Fruit fly (Drosophila melanogaster) whole organism, prepupa: ENCODE measurements around the gene Ptpmeg.

Source experiments
- CG10631 ChIP-seq: fragments of 200-800 bp; sonication (Bioruptor generic); optimal IDR thresholded peaks from 2 replicates; lab custom pipeline; 2016; ENCODE audit warnings: missing biosample characterization, missing genetic modification characterization
- CG10669 ChIP-seq: fragments of 200-800 bp; sonication (Bioruptor generic); optimal IDR thresholded peaks from 3 replicates; lab custom pipeline; 2018; ENCODE audit warnings: missing biosample characterization, mild to moderate bottlenecking, missing genetic modification characterization, moderate library complexity
- CG11762 ChIP-seq: fragments of 200-800 bp; sonication (Bioruptor generic); optimal IDR thresholded peaks from 3 replicates; lab custom pipeline; 2016; ENCODE audit warnings: missing biosample characterization, missing genetic modification characterization; ENCODE audit not compliant: insufficient read depth
- CG15336 ChIP-seq: fragments of 200-800 bp; sonication (Bioruptor generic); IDR thresholded peaks from 2 replicates; pipeline ENCODE4 v1.3.6; 2022; ENCODE audit warnings: missing biosample characterization, missing genetic modification characterization
- CG1621 ChIP-seq: fragments of 200-800 bp; sonication (Bioruptor generic); optimal IDR thresholded peaks from 3 replicates; lab custom pipeline; 2018; ENCODE audit warnings: missing biosample characterization, mild to moderate bottlenecking, missing genetic modification characterization
- CG16779 ChIP-seq: fragments of 200-800 bp; sonication (Bioruptor generic); optimal IDR thresholded peaks from 3 replicates; lab custom pipeline; 2017; ENCODE audit warnings: missing biosample characterization, mild to moderate bottlenecking, missing genetic modification characterization
- CG32006 ChIP-seq: fragments of 200-800 bp; sonication (Bioruptor generic); optimal IDR thresholded peaks from 3 replicates; lab custom pipeline; 2017; ENCODE audit warnings: missing biosample characterization, mild to moderate bottlenecking, missing genetic modification characterization
- CG3919 ChIP-seq: fragments of 200-800 bp; sonication (Bioruptor generic); optimal IDR thresholded peaks from 3 replicates; lab custom pipeline; 2016; ENCODE audit warnings: missing biosample characterization, missing genetic modification characterization
- CG4318 ChIP-seq: fragments of 200-800 bp; sonication (Bioruptor generic); optimal IDR thresholded peaks from 3 replicates; lab custom pipeline; 2017; ENCODE audit warnings: missing biosample characterization, mild to moderate bottlenecking, missing genetic modification characterization
- CG6163 ChIP-seq: fragments of 200-800 bp; sonication (Bioruptor generic); IDR thresholded peaks from 3 replicates; pipeline ENCODE4 v1.3.6; 2022; ENCODE audit warnings: missing biosample characterization, missing genetic modification characterization
- CG6276 ChIP-seq: fragments of 200-800 bp; sonication (Bioruptor generic); optimal IDR thresholded peaks from 2 replicates; lab custom pipeline; 2017; ENCODE audit warnings: missing biosample characterization, mild to moderate bottlenecking, missing genetic modification characterization
- CG6792 ChIP-seq: fragments of 200-800 bp; sonication (Bioruptor generic); optimal IDR thresholded peaks from 3 replicates; lab custom pipeline; 2016; ENCODE audit warnings: missing biosample characterization, missing genetic modification characterization
- CG6808 ChIP-seq: fragments of 200-800 bp; sonication (Bioruptor generic); optimal IDR thresholded peaks from 3 replicates; lab custom pipeline; 2017; ENCODE audit warnings: missing biosample characterization, missing genetic modification characterization, mild to moderate bottlenecking, moderate library complexity, missing genetic modification reagents
- CG7368 ChIP-seq: fragments of 200-800 bp; sonication (Bioruptor generic); optimal IDR thresholded peaks from 3 replicates; lab custom pipeline; 2016; ENCODE audit warnings: missing biosample characterization, missing genetic modification characterization
- CG8319 ChIP-seq: fragments of 200-800 bp; sonication (Bioruptor generic); optimal IDR thresholded peaks from 3 replicates; lab custom pipeline; 2016; ENCODE audit warnings: missing biosample characterization, missing genetic modification characterization
- CG8632 ChIP-seq: fragments of 200-800 bp; sonication (Bioruptor generic); optimal IDR thresholded peaks from 3 replicates; lab custom pipeline; 2016; ENCODE audit warnings: missing biosample characterization, missing genetic modification characterization
- Eip75B ChIP-seq: fragments of 200-800 bp; sonication (Bioruptor generic); optimal IDR thresholded peaks from 3 replicates; lab custom pipeline; 2016; ENCODE audit warnings: missing biosample characterization, missing genetic modification characterization
- Eip78C ChIP-seq: fragments of 200-800 bp; sonication (Bioruptor generic); peaks from one replicate; lab custom pipeline; 2016; ENCODE audit warnings: missing biosample characterization, missing genetic modification characterization
- Gug ChIP-seq: fragments of 200-800 bp; sonication (Bioruptor generic); IDR thresholded peaks from 2 replicates; pipeline ENCODE4 v1.3.6; 2022; ENCODE audit warnings: missing biosample characterization, missing genetic modification characterization
- Hr39 ChIP-seq: fragments of 200-800 bp; sonication (Bioruptor generic); optimal IDR thresholded peaks from 2 replicates; lab custom pipeline; 2016; ENCODE audit warnings: missing biosample characterization, missing genetic modification characterization
- Lpt ChIP-seq: fragments of 200-800 bp; sonication (Bioruptor generic); optimal IDR thresholded peaks from 3 replicates; lab custom pipeline; 2016; ENCODE audit warnings: missing biosample characterization, missing genetic modification characterization
- OdsH ChIP-seq: fragments of 200-800 bp; sonication (Bioruptor generic); optimal IDR thresholded peaks from 3 replicates; lab custom pipeline; 2016; ENCODE audit warnings: missing biosample characterization, missing genetic modification characterization
- Smox ChIP-seq: fragments of 200-800 bp; sonication (Bioruptor generic); optimal IDR thresholded peaks from 3 replicates; lab custom pipeline; 2016; ENCODE audit warnings: missing biosample characterization, missing genetic modification characterization
- Sox102F ChIP-seq: fragments of 200-800 bp; sonication (Bioruptor generic); optimal IDR thresholded peaks from 2 replicates; lab custom pipeline; 2016; ENCODE audit warnings: missing biosample characterization, mild to moderate bottlenecking, missing genetic modification characterization
- Sox14 ChIP-seq: fragments of 200-800 bp; sonication (Bioruptor generic); optimal IDR thresholded peaks from 3 replicates; lab custom pipeline; 2016; ENCODE audit warnings: missing biosample characterization, missing genetic modification characterization
- Sox15 ChIP-seq: fragments of 200-800 bp; sonication (Bioruptor generic); optimal IDR thresholded peaks from 3 replicates; lab custom pipeline; 2016; ENCODE audit warnings: missing biosample characterization, missing genetic modification characterization
- achi ChIP-seq: fragments of 200-800 bp; sonication (Bioruptor generic); optimal IDR thresholded peaks from 3 replicates; lab custom pipeline; 2016; ENCODE audit warnings: missing biosample characterization, missing genetic modification characterization
- dac ChIP-seq: fragments of 200-800 bp; sonication (Bioruptor generic); optimal IDR thresholded peaks from 2 replicates; lab custom pipeline; 2017; ENCODE audit warnings: missing biosample characterization, mild to moderate bottlenecking, missing genetic modification characterization
- dsx ChIP-seq: fragments of 200-800 bp; optimal IDR thresholded peaks from 3 replicates; lab custom pipeline; 2019; ENCODE audit warnings: missing biosample characterization, mild to moderate bottlenecking, missing genetic modification characterization, moderate library complexity; ENCODE audit not compliant: poor library complexity, severe bottlenecking
- eg ChIP-seq: fragments of 200-800 bp; sonication (Bioruptor generic); IDR thresholded peaks from 3 replicates; pipeline ENCODE4 v1.3.6; 2022; ENCODE audit warnings: missing biosample characterization, missing genetic modification characterization
- esn ChIP-seq: fragments of 200-800 bp; sonication (Bioruptor generic); optimal IDR thresholded peaks from 2 replicates; lab custom pipeline; 2016; ENCODE audit warnings: missing biosample characterization, mild to moderate bottlenecking, missing genetic modification characterization, moderate library complexity
- fd85E ChIP-seq: fragments of 200-800 bp; sonication (Bioruptor generic); optimal IDR thresholded peaks from 3 replicates; lab custom pipeline; 2016; ENCODE audit warnings: missing biosample characterization, missing genetic modification characterization
- fkh ChIP-seq: fragments of 200-800 bp; sonication (Bioruptor generic); optimal IDR thresholded peaks from 3 replicates; lab custom pipeline; 2017; ENCODE audit warnings: missing biosample characterization, mild to moderate bottlenecking, missing genetic modification characterization, moderate library complexity
- ss ChIP-seq, 2 experiments: fragments of 200-800 bp; sonication (Bioruptor generic); optimal IDR thresholded peaks; 2 replicates in 1 of 2; 3 replicates in 1 of 2; lab custom pipeline; 2017 to 2018; ENCODE audit warnings: mild to moderate bottlenecking in 2 of 2, missing biosample characterization in 2 of 2, missing genetic modification characterization in 2 of 2, moderate library complexity in 1 of 2
- svp ChIP-seq: fragments of 200-800 bp; sonication (Bioruptor generic); peaks from one replicate; lab custom pipeline; 2016; ENCODE audit warnings: missing biosample characterization, missing genetic modification characterization
- topi ChIP-seq: fragments of 200-800 bp; sonication (Bioruptor generic); optimal IDR thresholded peaks from 3 replicates; lab custom pipeline; 2016; ENCODE audit warnings: missing biosample characterization, missing genetic modification characterization
- vri ChIP-seq: fragments of 200-800 bp; sonication (Bioruptor generic); optimal IDR thresholded peaks from 3 replicates; lab custom pipeline; 2016; ENCODE audit warnings: missing biosample characterization, mild to moderate bottlenecking, missing genetic modification characterization

Ptpmeg gene

DNA sequence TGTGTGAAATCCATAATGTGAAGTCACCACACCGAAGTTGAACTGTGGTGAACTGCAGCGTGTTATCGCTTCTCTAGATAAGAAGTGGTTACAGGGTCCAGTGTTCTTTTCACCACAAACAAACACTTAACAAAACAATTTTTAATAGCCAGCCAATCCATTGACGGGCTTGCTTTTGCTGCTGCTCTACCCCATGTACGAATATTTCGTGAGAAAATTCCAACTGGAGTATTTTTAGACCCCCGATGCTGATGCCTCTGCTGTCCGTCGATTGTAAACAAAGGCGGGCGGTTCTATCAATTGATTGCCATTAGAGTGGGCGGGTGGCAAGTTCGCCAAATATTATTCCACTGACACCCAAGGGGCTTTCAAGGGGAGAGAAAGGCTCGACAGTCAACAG is 11.2 kb downstream of the Ptpmeg start:
- no peak for TF ChIP-seq CG6276 (GFP tag; lab: Kevin White, UChicago)
- TF ChIP-seq Lpt (GFP tag; lab: Kevin White, UChicago): no peak
- TF ChIP-seq CG6792: no peak
- TF ChIP-seq CG6163 (GFP tag; lab: Robert Waterston, UW): 0 out of 3 replicates have a peak, but pooled peaks have one; percentile 13
- TF ChIP-seq dac: no peak
- TF ChIP-seq dsx: no peak

DNA sequence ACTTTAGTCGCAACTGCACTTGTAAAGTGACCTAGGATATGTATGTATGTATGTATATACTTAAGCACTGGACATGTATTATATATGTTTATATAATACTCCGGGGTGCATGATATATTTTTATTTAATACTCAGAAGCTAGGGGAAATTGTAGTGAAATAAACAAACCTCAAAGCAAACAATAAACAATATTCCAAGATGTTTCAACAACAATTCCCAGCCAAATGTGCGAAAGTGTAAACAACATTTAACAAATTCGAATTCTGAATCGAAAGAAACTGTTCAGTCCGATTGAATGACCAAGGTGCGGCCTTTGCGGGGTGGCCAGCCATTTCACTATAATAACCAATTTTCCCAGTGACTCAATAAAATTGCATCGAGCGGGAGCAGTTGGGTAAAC is 12.2 kb downstream of the Ptpmeg start:
- TF ChIP-seq Sox15 (GFP tag; lab: Kevin White, UChicago): no peak
- no peak for TF ChIP-seq CG8319 (GFP tag; lab: Kevin White, UChicago)
- no peak for TF ChIP-seq vri (GFP tag; lab: Kevin White, UChicago)
- no peak for TF ChIP-seq Gug (GFP tag; lab: Robert Waterston, UW)
- no peak for TF ChIP-seq svp (GFP tag; lab: Kevin White, UChicago)
- no peak for TF ChIP-seq CG10669 (GFP tag; lab: Kevin White, UChicago)
- TF ChIP-seq CG7368 (GFP tag; lab: Kevin White, UChicago): no peak
- no peak for TF ChIP-seq CG16779
- TF ChIP-seq CG11762 (GFP tag; lab: Kevin White, UChicago): no peak
- TF ChIP-seq CG1621 (tag; lab: Kevin White, UChicago): no peak
- no peak for TF ChIP-seq eg
- TF ChIP-seq CG10631 (GFP tag; lab: Kevin White, UChicago): no peak
- no peak for TF ChIP-seq CG8632 (GFP tag; lab: Kevin White, UChicago)
- no peak for TF ChIP-seq OdsH (GFP tag; lab: Kevin White, UChicago)
- TF ChIP-seq Hr39 (GFP tag; lab: Kevin White, UChicago): no peak
- TF ChIP-seq Smox: no peak
- TF ChIP-seq esn (GFP tag; lab: Kevin White, UChicago): no peak
- no peak for TF ChIP-seq Sox102F
- no peak for TF ChIP-seq dsx
- TF ChIP-seq CG3919 (GFP tag; lab: Kevin White, UChicago): no peak

DNA sequence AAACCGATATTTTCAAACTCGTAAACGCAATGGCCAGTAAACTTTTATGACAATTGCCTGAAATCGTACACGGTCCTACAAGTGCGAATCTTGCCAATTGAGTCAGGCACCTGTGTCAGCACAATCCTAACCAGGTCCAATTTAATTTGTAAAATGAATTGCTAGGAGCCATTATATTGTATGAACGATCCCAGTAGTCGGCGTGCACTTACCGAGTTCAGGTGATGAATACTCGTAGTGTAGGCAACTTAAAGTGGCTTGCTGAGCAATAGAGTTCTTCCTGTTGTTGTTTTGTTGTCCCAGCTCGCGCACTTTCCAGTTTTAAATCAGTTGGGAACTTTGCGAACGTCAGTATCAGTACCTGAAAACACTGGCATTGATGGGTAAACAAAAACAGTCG is 12.7 kb downstream of the Ptpmeg start:
- TF ChIP-seq CG6808 (GFP tag; lab: Kevin White, UChicago) (no peak), fkh (GFP tag; lab: Kevin White, UChicago) (no peak), Eip78C (no peak)

DNA sequence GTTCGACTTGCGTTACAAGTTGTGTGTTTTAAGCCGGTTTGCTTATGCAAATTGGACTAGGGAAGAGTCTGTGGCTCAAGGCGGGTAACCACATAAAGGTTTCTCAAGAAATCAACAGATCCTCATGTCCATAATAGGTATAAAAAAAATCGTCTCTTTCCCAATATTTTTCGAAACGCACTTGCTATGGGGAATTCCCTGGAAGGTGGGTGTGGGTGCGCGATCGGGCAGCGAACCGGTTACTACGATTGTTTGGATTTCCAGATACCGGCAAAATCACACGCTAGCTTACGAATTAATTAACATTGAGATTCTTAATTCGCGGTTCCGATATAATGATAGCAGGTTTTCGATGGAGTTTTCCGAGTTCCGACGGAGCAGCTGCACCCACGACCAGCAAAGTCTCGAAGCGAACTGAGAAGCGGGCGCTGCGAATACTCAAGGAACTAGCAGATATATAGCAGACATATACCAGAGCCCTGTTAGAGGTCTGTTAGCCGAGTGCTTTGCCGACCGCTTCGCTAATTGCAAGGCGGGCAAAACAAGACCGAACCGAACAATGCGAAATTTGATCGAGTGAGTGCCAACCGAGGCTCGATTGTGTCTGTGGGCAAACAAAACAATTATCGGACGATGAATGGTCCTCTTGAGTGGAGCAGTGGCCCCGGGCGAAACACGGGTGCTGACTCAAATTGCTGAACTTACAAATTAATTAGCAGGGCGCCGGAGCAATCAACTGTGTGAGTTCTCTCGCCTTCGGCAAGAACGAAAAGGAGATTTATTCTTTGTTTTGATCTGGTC is 13.4 kb downstream of the Ptpmeg start:
- TF ChIP-seq Eip78C (peak; percentile 27), CG15336 (GFP tag; lab: Robert Waterston, UW) (peak; percentile 19; the same call in 1 of the 2 replicates), CG1621 (tag; lab: Kevin White, UChicago) (no peak), achi (GFP tag; lab: Kevin White, UChicago) (no peak), dac (no peak), Eip75B (GFP tag; lab: Kevin White, UChicago) (no peak), ss (GFP tag; optimal IDR thresholded peaks at IDR 0.05; lab: Kevin White, UChicago) (peak in 1 of 2 experiments; percentile 10), CG6163 (GFP tag; lab: Robert Waterston, UW) (peak; percentile 52; the same call in 2 of the 3 replicates), CG4318 (GFP tag; lab: Kevin White, UChicago) (no peak)

DNA sequence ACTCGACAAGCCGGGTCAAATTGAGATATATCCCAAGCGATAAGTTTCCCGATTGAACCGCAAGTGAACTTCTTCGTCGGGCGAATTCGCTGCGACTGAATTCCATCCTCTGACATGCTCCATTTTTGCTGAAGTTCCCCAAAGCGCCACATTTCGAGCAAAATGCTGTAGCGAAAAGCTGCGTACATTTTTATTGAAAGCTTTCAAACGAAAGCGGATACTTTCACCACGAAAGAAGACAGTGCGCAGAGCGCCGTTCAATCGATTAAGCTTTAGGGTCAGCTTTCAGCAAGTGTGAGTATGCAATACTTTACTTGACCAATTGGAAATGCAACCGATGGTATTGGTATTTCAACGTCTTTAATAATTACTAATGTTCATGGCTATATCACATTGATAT is 14.9 kb downstream of the Ptpmeg start, which contains the start of gene mthl10:
TSS of gene mthl10 (minus strand) at position 77 of the 400 bp plus-strand sequence.
- TF ChIP-seq Smox (no peak), CG32006 (GFP tag; lab: Kevin White, UChicago) (no peak), Hr39 (GFP tag; lab: Kevin White, UChicago) (no peak), CG16779 (no peak), Sox14 (no peak), fd85E (GFP tag; lab: Kevin White, UChicago) (no peak), CG6792 (no peak), vri (GFP tag; lab: Kevin White, UChicago) (no peak), Eip78C (no peak), CG4318 (GFP tag; lab: Kevin White, UChicago) (no peak), topi (GFP tag; lab: Kevin White, UChicago) (no peak)
- TF ChIP-seq, all 60 proteins: peak for 0
